Fruit fly (Drosophila melanogaster): ENCODE measurements around the gene Ubc87F.

The Ubc87F gene

dm6 chr3R:13683624-13684568 lies 34.1 kb downstream of the Ubc87F start, which contains the start of gene flfl (continued):
- TF ChIP-seq grn (GFP tag; optimal IDR thresholded peaks at IDR 0.05): no peak
- TF ChIP-seq otp (GFP tag; IDR thresholded peaks at IDR 0.05): no peak
- TF ChIP-seq maf-S (GFP tag; optimal IDR thresholded peaks at IDR 0.05): peak; percentile 24
- TF ChIP-seq ara (GFP tag; IDR thresholded peaks at IDR 0.05): no peak
- TF ChIP-seq CG34422 (GFP tag; IDR thresholded peaks at IDR 0.05): no peak
- peak; percentile 51 for TF ChIP-seq nmo (GFP tag; optimal IDR thresholded peaks at IDR 0.05)
- peak; percentile 100 for TF ChIP-seq her (GFP tag; optimal IDR thresholded peaks at IDR 0.05)
- no peak for TF ChIP-seq salm (tag; optimal IDR thresholded peaks at IDR 0.05)
- no peak for TF ChIP-seq CG4360 (GFP tag; IDR thresholded peaks at IDR 0.05)
- TF ChIP-seq CkIIα-i1 (GFP tag; IDR thresholded peaks at IDR 0.05): no peak
- TF ChIP-seq CG10209 (GFP tag; optimal IDR thresholded peaks at IDR 0.05): no peak
- peak; percentile 26 for TF ChIP-seq CG9817 (tag; optimal IDR thresholded peaks at IDR 0.05)
- peak; percentile 44 for TF ChIP-seq CG12071 (GFP tag; optimal IDR thresholded peaks at IDR 0.05)
- peak; percentile 1 for TF ChIP-seq Max (GFP tag; optimal IDR thresholded peaks at IDR 0.05)
- TF ChIP-seq pb (GFP tag; optimal IDR thresholded peaks at IDR 0.05): no peak
- no peak for TF ChIP-seq CG8281 (tag; optimal IDR thresholded peaks at IDR 0.05)
- TF ChIP-seq croc (GFP tag; conservative IDR thresholded peaks at IDR 0.05): no peak
- no peak for TF ChIP-seq pita (GFP tag; optimal IDR thresholded peaks at IDR 0.05)
- no peak for TF ChIP-seq CG4424 (GFP tag; optimal IDR thresholded peaks at IDR 0.05)
- no peak for TF ChIP-seq CG17385 (GFP tag; optimal IDR thresholded peaks at IDR 0.05)
- TF ChIP-seq peb (GFP tag; IDR thresholded peaks at IDR 0.05): no peak
- TF ChIP-seq wor (GFP tag; IDR thresholded peaks at IDR 0.05): no peak
- TF ChIP-seq row (GFP tag; IDR thresholded peaks at IDR 0.05): no peak
- no peak for TF ChIP-seq jing (GFP tag; optimal IDR thresholded peaks at IDR 0.05)
- no peak for TF ChIP-seq C15 (GFP tag; IDR thresholded peaks at IDR 0.05)
- no peak for TF ChIP-seq hbn (GFP tag; IDR thresholded peaks at IDR 0.05; ENCODE audit: partially characterized antibody)
- no peak for TF ChIP-seq CG2889 (GFP tag; IDR thresholded peaks at IDR 0.05)
- TF ChIP-seq CG13424 (tag; optimal IDR thresholded peaks at IDR 0.05): no peak
- TF ChIP-seq jumu (GFP tag; optimal IDR thresholded peaks at IDR 0.05): peak; percentile 35
- no peak for TF ChIP-seq Elba2 (GFP tag; optimal IDR thresholded peaks at IDR 0.05)
- TF ChIP-seq CG14014 (GFP tag; IDR thresholded peaks at IDR 0.05): no peak
- no peak for TF ChIP-seq stc (GFP tag; IDR thresholded peaks at IDR 0.05)
- no peak for TF ChIP-seq Hmx (GFP tag; optimal IDR thresholded peaks at IDR 0.05)
- TF ChIP-seq corto (GFP tag; optimal IDR thresholded peaks at IDR 0.05): no peak
- TF ChIP-seq aop (GFP tag; IDR thresholded peaks at IDR 0.05): no peak
- no peak for TF ChIP-seq CG2875 (GFP tag; optimal IDR thresholded peaks at IDR 0.05)
- TF ChIP-seq Nf-YB (GFP tag; optimal IDR thresholded peaks at IDR 0.05): no peak
- TF ChIP-seq az2 (GFP tag; optimal IDR thresholded peaks at IDR 0.05): no peak
- peak; percentile 32 for TF ChIP-seq CG1792 (GFP tag; optimal IDR thresholded peaks at IDR 0.05)
- TF ChIP-seq CG11093 (GFP tag; IDR thresholded peaks at IDR 0.05): no peak
- TF ChIP-seq CG6683 (GFP tag; optimal IDR thresholded peaks at IDR 0.05): no peak
- TF ChIP-seq CG10431 (GFP tag; optimal IDR thresholded peaks at IDR 0.05): no peak
- TF ChIP-seq CG9797 (GFP tag; optimal IDR thresholded peaks at IDR 0.05): peak; percentile 54
- no peak for TF ChIP-seq CG18262 (tag; optimal IDR thresholded peaks at IDR 0.05)
- no peak for TF ChIP-seq ranshi (GFP tag; IDR thresholded peaks at IDR 0.05)
- peak; percentile 100 for TF ChIP-seq Trl (optimal IDR thresholded peaks at IDR 0.05)
- TF ChIP-seq Trl (GFP tag; optimal IDR thresholded peaks at IDR 0.05): peak; percentile 61
- TF ChIP-seq cwo (GFP tag; optimal IDR thresholded peaks at IDR 0.05): no peak
- no peak for TF ChIP-seq bowl (GFP tag; IDR thresholded peaks at IDR 0.05)
- TF ChIP-seq lilli (GFP tag; optimal IDR thresholded peaks at IDR 0.05): no peak
- peak; percentile 22 for TF ChIP-seq CTCF (GFP tag; optimal IDR thresholded peaks at IDR 0.05)

All from whole organism, embryonic.